Worm (Caenorhabditis elegans) whole organism, late embryonic: ENCODE results near the gene T26H5.9.
A peak's percentile ranks its signal among the peaks of the same experiment; 100 is the strongest.

Source experiments
- C08G9.2 ChIP-seq: sonication (generic microtip); optimal IDR thresholded peaks from 2 replicates; lab custom pipeline; 2016; ENCODE audit warnings: mild to moderate bottlenecking, missing genetic modification characterization, moderate library complexity, missing compliant biosample characterization
- K09A11.1 ChIP-seq: sonication (generic microtip); optimal IDR thresholded peaks from 2 replicates; lab custom pipeline; 2017; ENCODE audit warnings: antibody characterized with exemption, mild to moderate bottlenecking, missing genetic modification characterization, missing compliant biosample characterization; ENCODE audit not compliant: insufficient read depth
- T23F11.4 ChIP-seq: fragments of 200-800 bp; sonication (Bioruptor generic); optimal IDR thresholded peaks from 2 replicates; lab custom pipeline; 2018; ENCODE audit warnings: mild to moderate bottlenecking, missing genetic modification characterization, missing compliant biosample characterization
- Y22D7AL.16 ChIP-seq: sonication (generic microtip); optimal IDR thresholded peaks from 2 replicates; lab custom pipeline; 2016; ENCODE audit warnings: missing genetic modification characterization, missing compliant biosample characterization
- ahr-1 ChIP-seq: sonication (generic microtip); optimal IDR thresholded peaks from 2 replicates; lab custom pipeline; 2016; ENCODE audit warnings: missing genetic modification characterization, missing compliant biosample characterization
- ceh-14 ChIP-seq: sonication (generic microtip); optimal IDR thresholded peaks from 2 replicates; lab custom pipeline; 2016; ENCODE audit warnings: missing genotype, missing genetic modification characterization, missing compliant biosample characterization
- ceh-30 ChIP-seq: fragments of 150-350 bp; optimal IDR thresholded peaks from 2 replicates; lab custom pipeline; 2014; ENCODE audit warnings: missing biosample characterization, missing genetic modification characterization
- ceh-31 ChIP-seq: sonication (generic microtip); optimal IDR thresholded peaks from 2 replicates; lab custom pipeline; 2016; ENCODE audit warnings: missing genetic modification characterization, missing compliant biosample characterization
- ceh-6 ChIP-seq: fragments of 200-800 bp; sonication (Bioruptor generic); optimal IDR thresholded peaks from 2 replicates; lab custom pipeline; 2018; ENCODE audit warnings: mild to moderate bottlenecking, missing genetic modification characterization, missing compliant biosample characterization
- che-1 ChIP-seq: sonication (generic microtip); optimal IDR thresholded peaks from 2 replicates; lab custom pipeline; 2016; ENCODE audit warnings: mild to moderate bottlenecking, missing genetic modification characterization, missing compliant biosample characterization
- dmd-4 ChIP-seq: sonication (generic microtip); optimal IDR thresholded peaks from 2 replicates; lab custom pipeline; 2016; ENCODE audit warnings: borderline replicate concordance, missing genetic modification characterization, missing compliant biosample characterization
- dve-1 ChIP-seq: sonication (generic microtip); optimal IDR thresholded peaks from 2 replicates; lab custom pipeline; 2017; ENCODE audit warnings: antibody characterized with exemption, mild to moderate bottlenecking, missing genetic modification characterization, missing compliant biosample characterization
- elt-2 ChIP-seq: sonication (generic microtip); optimal IDR thresholded peaks from 2 replicates; lab custom pipeline; 2016; ENCODE audit warnings: missing genetic modification reagents, missing genetic modification characterization, missing compliant biosample characterization
- ets-4 ChIP-seq: sonication (generic microtip); optimal IDR thresholded peaks from 2 replicates; lab custom pipeline; 2016; ENCODE audit warnings: missing genetic modification characterization, missing compliant biosample characterization
- eyg-1 ChIP-seq: sonication (generic microtip); optimal IDR thresholded peaks from 2 replicates; lab custom pipeline; 2016; ENCODE audit warnings: missing genotype, missing genetic modification characterization, missing compliant biosample characterization
- fax-1 ChIP-seq: sonication (generic microtip); optimal IDR thresholded peaks from 2 replicates; lab custom pipeline; 2016; ENCODE audit warnings: missing genotype, missing genetic modification characterization, missing compliant biosample characterization
- hlh-13 ChIP-seq: fragments of 200-800 bp; sonication (Bioruptor generic); optimal IDR thresholded peaks from 2 replicates; lab custom pipeline; 2018; ENCODE audit warnings: mild to moderate bottlenecking, missing genetic modification characterization, missing compliant biosample characterization
- lin-11 ChIP-seq: fragments of 200-800 bp; sonication (Bioruptor generic); optimal IDR thresholded peaks from 2 replicates; lab custom pipeline; 2018; ENCODE audit warnings: mild to moderate bottlenecking, missing genetic modification characterization, missing compliant biosample characterization
- npax-4 ChIP-seq: sonication (generic microtip); optimal IDR thresholded peaks from 2 replicates; lab custom pipeline; 2016; ENCODE audit warnings: missing genetic modification characterization, missing compliant biosample characterization
- pat-9 ChIP-seq: fragments of 200-800 bp; sonication (Bioruptor generic); optimal IDR thresholded peaks from 2 replicates; lab custom pipeline; 2018; ENCODE audit warnings: mild to moderate bottlenecking, missing genetic modification characterization, moderate library complexity, missing compliant biosample characterization
- pha-2 ChIP-seq: sonication (generic microtip); optimal IDR thresholded peaks from 2 replicates; lab custom pipeline; 2017; ENCODE audit warnings: mild to moderate bottlenecking, missing genetic modification characterization, missing compliant biosample characterization
- pha-4 ChIP-seq: fragments of 150-350 bp; optimal IDR thresholded peaks from 2 replicates; lab custom pipeline; 2018; ENCODE audit warnings: missing biosample characterization, missing genetic modification reagents, missing genetic modification characterization
- pqm-1 ChIP-seq: sonication (generic microtip); optimal IDR thresholded peaks from 2 replicates; lab custom pipeline; 2016; ENCODE audit warnings: missing genetic modification characterization, missing compliant biosample characterization
- rnt-1 ChIP-seq: sonication (generic microtip); optimal IDR thresholded peaks from 2 replicates; lab custom pipeline; 2016; ENCODE audit warnings: missing genetic modification characterization, missing compliant biosample characterization
- syd-9 ChIP-seq: sonication (generic microtip); optimal IDR thresholded peaks from 2 replicates; lab custom pipeline; 2016; ENCODE audit warnings: mild to moderate bottlenecking, missing genetic modification characterization, moderate library complexity, missing compliant biosample characterization
- tbx-2 ChIP-seq: sonication (generic microtip); optimal IDR thresholded peaks from 2 replicates; lab custom pipeline; 2016; ENCODE audit warnings: missing genetic modification characterization, missing compliant biosample characterization
- tbx-7 ChIP-seq: sonication (generic microtip); optimal IDR thresholded peaks from 2 replicates; lab custom pipeline; 2016; ENCODE audit warnings: missing genotype, missing genetic modification characterization, missing compliant biosample characterization
- ttx-3 ChIP-seq: sonication (generic microtip); optimal IDR thresholded peaks from 2 replicates; lab custom pipeline; 2016; ENCODE audit warnings: missing genetic modification reagents, missing genetic modification characterization, missing compliant biosample characterization
- unc-42 ChIP-seq: sonication (generic microtip); optimal IDR thresholded peaks from 2 replicates; lab custom pipeline; 2016; ENCODE audit warnings: missing genotype, missing genetic modification characterization, missing compliant biosample characterization
- unc-55 ChIP-seq: sonication (generic microtip); optimal IDR thresholded peaks from 2 replicates; lab custom pipeline; 2017; ENCODE audit warnings: missing biosample characterization, missing genetic modification reagents, missing genetic modification characterization
- unc-86 ChIP-seq: sonication (generic microtip); optimal IDR thresholded peaks from 2 replicates; lab custom pipeline; 2016; ENCODE audit warnings: missing genetic modification characterization, missing compliant biosample characterization

Gene T26H5.9

ce11 chrV:15479107-15479506 is 34.4 kb downstream of the T26H5.9 start:
- TF ChIP-seq unc-55 (GFP tag; lab: Kevin White, UChicago) (no peak), elt-2 (tag; lab: Kevin White, UChicago) (peak; percentile 46)

ce11 chrV:15479825-15480224 is 35.1 kb downstream of the T26H5.9 start:
- TF ChIP-seq ceh-6 (GFP tag; lab: Kevin White, UChicago) (no peak), K09A11.1 (tag; lab: Kevin White, UChicago) (no peak), tbx-2 (tag; lab: Kevin White, UChicago) (no peak), eyg-1 (tag; lab: Kevin White, UChicago) (no peak), pat-9 (tag; lab: Kevin White, UChicago) (no peak), unc-55 (GFP tag; lab: Kevin White, UChicago) (no peak), unc-42 (tag; lab: Kevin White, UChicago) (no peak), fax-1 (tag; lab: Kevin White, UChicago) (no peak), T23F11.4 (GFP tag; lab: Kevin White, UChicago) (no peak), dmd-4 (tag; lab: Kevin White, UChicago) (no peak), pha-2 (tag; lab: Kevin White, UChicago) (no peak), syd-9 (tag; lab: Kevin White, UChicago) (no peak)

- TF ChIP-seq ceh-30 (no peak), pha-4 (tag; lab: Kevin White, UChicago) (no peak)
These were observed 35.9 kb downstream of the T26H5.9 start for ce11 chrV:15480505-15481075.

- TF ChIP-seq ttx-3 (tag; lab: Kevin White, UChicago) = no peak
- no peak for TF ChIP-seq pqm-1 (tag; lab: Kevin White, UChicago)
- TF ChIP-seq unc-86 (tag; lab: Kevin White, UChicago) = no peak
- TF ChIP-seq lin-11 (tag; lab: Kevin White, UChicago) = no peak
These were observed 36.7 kb downstream of the T26H5.9 start, which contains the start of gene nhr-150 for ce11 chrV:15481374-15481773. Gene nhr-150 (minus strand): TSS chrV:15481465.

- TF ChIP-seq C08G9.2 (tag; lab: Kevin White, UChicago) = no peak
- no peak for TF ChIP-seq K09A11.1 (tag; lab: Kevin White, UChicago)
- no peak for TF ChIP-seq ceh-14
- no peak for TF ChIP-seq Y22D7AL.16 (tag; lab: Kevin White, UChicago)
- TF ChIP-seq dve-1 (tag; lab: Kevin White, UChicago) = no peak
- TF ChIP-seq ets-4 (tag; lab: Kevin White, UChicago) = no peak
- TF ChIP-seq ceh-30 = no peak
- no peak for TF ChIP-seq tbx-7 (tag; lab: Kevin White, UChicago)
- no peak for TF ChIP-seq che-1 (tag; lab: Kevin White, UChicago)
- no peak for TF ChIP-seq ceh-31 (tag; lab: Kevin White, UChicago)
- TF ChIP-seq, all 69 proteins: peak for 0
These were observed 38.8 kb downstream of the T26H5.9 start for ce11 chrV:15483563-15483962.

ce11 chrV:15484537-15484936 is 39.8 kb downstream of the T26H5.9 start, which contains the start of gene C06B8.3:
Gene C06B8.3 (minus strand): TSS chrV:15484637.
- TF ChIP-seq syd-9 (tag; lab: Kevin White, UChicago) (no peak), ceh-6 (GFP tag; lab: Kevin White, UChicago) (no peak), hlh-13 (GFP tag; lab: Kevin White, UChicago) (no peak), rnt-1 (no peak), ahr-1 (no peak), npax-4 (tag; lab: Kevin White, UChicago) (no peak)
